Worm (Caenorhabditis elegans): Measurements from ENCODE around the gene dhs-17.

Gene dhs-17

DNA sequence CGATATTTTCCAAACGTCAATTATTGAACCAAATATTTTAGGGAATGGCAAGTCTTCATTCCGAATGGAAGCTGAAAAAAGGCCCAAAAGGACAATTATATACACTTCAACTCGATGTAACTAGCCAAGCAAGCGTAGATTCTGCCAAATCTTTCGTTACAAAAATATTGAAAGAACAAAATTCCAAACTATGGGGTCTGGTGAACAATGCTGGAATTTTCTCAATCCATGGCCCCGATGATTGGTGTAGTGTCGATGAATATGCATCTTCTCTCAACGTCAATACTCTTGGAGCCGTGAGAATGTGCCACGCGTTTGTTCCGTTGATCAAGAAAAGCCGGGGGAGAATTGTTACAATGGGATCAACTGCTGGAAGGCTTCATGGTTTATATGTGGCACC lies 50.4 kb downstream of the dhs-17 start:
- TF ChIP-seq unc-62 (GFP tag; optimal IDR thresholded peaks at IDR 0.05) = no peak

DNA sequence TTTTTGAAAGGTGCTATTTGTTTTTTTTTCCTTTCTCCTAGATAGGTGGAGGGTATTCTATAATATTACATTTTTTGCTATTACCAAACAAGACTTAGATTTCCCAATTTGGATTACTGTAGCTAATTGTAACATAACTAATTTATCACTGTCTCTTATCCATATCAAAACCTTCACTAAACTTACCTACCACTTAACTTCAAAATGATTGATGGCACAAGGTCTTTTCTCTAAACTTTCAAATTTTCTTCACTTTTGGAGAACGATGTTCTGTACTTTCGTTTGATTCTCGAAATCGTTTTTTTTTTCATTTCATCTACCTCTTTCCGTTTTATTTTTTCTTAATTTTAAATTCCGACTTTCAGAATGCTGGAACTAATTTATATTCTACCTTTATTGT lies 51.2 kb downstream of the dhs-17 start, which contains the start of gene dhs-16:
Gene dhs-16 (plus strand): TSS at position 366 of the 400 bp plus-strand sequence.
- TF ChIP-seq unc-62 (GFP tag; optimal IDR thresholded peaks at IDR 0.05) = no peak

DNA sequence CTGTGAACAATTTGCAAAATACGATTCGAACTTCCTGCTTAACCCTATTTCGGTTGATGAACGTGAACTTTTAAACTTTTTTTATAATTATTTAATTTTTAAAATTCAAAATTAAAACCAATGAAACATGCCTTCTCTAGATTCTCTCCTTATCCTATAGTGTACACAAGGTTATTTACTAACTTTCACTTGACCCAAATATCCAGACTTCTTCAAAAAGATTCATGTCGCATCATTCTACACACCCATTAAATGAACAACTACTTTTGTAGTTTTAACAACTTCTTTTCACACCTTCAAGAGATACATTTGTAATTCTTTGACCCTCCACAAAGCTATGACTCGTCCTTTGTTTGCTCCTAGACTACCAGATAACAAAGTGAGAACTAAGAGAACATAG lies 51.9 kb downstream of the dhs-17 start:
- TF ChIP-seq unc-62 (GFP tag; optimal IDR thresholded peaks at IDR 0.05) = no peak

All from whole organism, dauer.